Worm (Caenorhabditis elegans) whole organism, L4/young adult: ENCODE data around the gene syg-1.
A peak's percentile ranks its signal among the peaks of the same experiment; 100 is the strongest.

ENCODE experiments used
- W03F9.2 ChIP-seq: fragments of 150-350 bp; optimal IDR thresholded peaks from 2 replicates; lab custom pipeline; 2014; ENCODE audit warnings: missing biosample characterization, missing genetic modification characterization
- him-1 ChIP-seq: sonication (generic microtip); optimal IDR thresholded peaks from 2 replicates; lab custom pipeline; 2016; ENCODE audit warnings: missing genotype, missing genetic modification reagents, missing genetic modification characterization, missing compliant biosample characterization

- TF ChIP-seq W03F9.2 (tag; lab: Kevin White, UChicago) (no peak), him-1 (tag; lab: Kevin White, UChicago) (peak; percentile 7)
Observed at ce11 chrX:2559399-2559798, 44.3 kb upstream of the syg-1 start.
